Fruit fly (Drosophila melanogaster): ENCODE results near the gene MBD-R2.
A peak's percentile ranks its signal among the peaks of the same experiment; 100 is the strongest.

MBD-R2 gene

dm6 chr3R:12356044-12356443 is at the start of gene MBD-R2:
Gene MBD-R2, minus strand, starts transcription at chr3R:12356265.
- TF ChIP-seq Myc (optimal IDR thresholded peaks at IDR 0.05) (no peak), h (optimal IDR thresholded peaks at IDR 0.05) (no peak), insv (optimal IDR thresholded peaks at IDR 0.05) (no peak)

- TF ChIP-seq psq (optimal IDR thresholded peaks at IDR 0.05) (no peak), insv (optimal IDR thresholded peaks at IDR 0.05) (no peak), h (optimal IDR thresholded peaks at IDR 0.05) (no peak), Myc (optimal IDR thresholded peaks at IDR 0.05) (no peak)
Measured at dm6 chr3R:12405928-12406234, 49.8 kb upstream of the MBD-R2 start, which contains the start of gene Cyp9f2. Gene Cyp9f2, minus strand, starts transcription at chr3R:12406028.

- TF ChIP-seq h (optimal IDR thresholded peaks at IDR 0.05) (no peak), psq (optimal IDR thresholded peaks at IDR 0.05) (no peak)
Measured at dm6 chr3R:12405134-12405533, 49.1 kb upstream of the MBD-R2 start.

- no peak for TF ChIP-seq insv (optimal IDR thresholded peaks at IDR 0.05)
- TF ChIP-seq psq (optimal IDR thresholded peaks at IDR 0.05): no peak
Measured at dm6 chr3R:12402935-12403334, 46.9 kb upstream of the MBD-R2 start.

dm6 chr3R:12401672-12402296 is 45.7 kb upstream of the MBD-R2 start, which contains the start of gene DNAlig3:
Gene DNAlig3, minus strand, starts transcription at chr3R:12401839.
- TF ChIP-seq Sin3A (optimal IDR thresholded peaks at IDR 0.05) (no peak), psq (optimal IDR thresholded peaks at IDR 0.05) (no peak), ttk (optimal IDR thresholded peaks at IDR 0.05) (no peak), insv (optimal IDR thresholded peaks at IDR 0.05) (peak; percentile 84)

- TF ChIP-seq ttk (optimal IDR thresholded peaks at IDR 0.05) (no peak), psq (optimal IDR thresholded peaks at IDR 0.05) (no peak), h (optimal IDR thresholded peaks at IDR 0.05) (no peak), insv (optimal IDR thresholded peaks at IDR 0.05) (no peak), Myc (optimal IDR thresholded peaks at IDR 0.05) (no peak)
Measured at dm6 chr3R:12398620-12399247, 42.7 kb upstream of the MBD-R2 start, which contains the start of gene Cyp9f3. Gene Cyp9f3, minus strand, starts transcription at chr3R:12398929.

- no peak for TF ChIP-seq h (optimal IDR thresholded peaks at IDR 0.05)
- no peak for TF ChIP-seq ttk (optimal IDR thresholded peaks at IDR 0.05)
- TF ChIP-seq psq (optimal IDR thresholded peaks at IDR 0.05): no peak
- no peak for TF ChIP-seq Myc (optimal IDR thresholded peaks at IDR 0.05)
- no peak for TF ChIP-seq Sin3A (optimal IDR thresholded peaks at IDR 0.05)
- no peak for TF ChIP-seq insv (optimal IDR thresholded peaks at IDR 0.05)
Measured at dm6 chr3R:12398054-12398453, 42.0 kb upstream of the MBD-R2 start.

- TF ChIP-seq psq (optimal IDR thresholded peaks at IDR 0.05) (no peak), Myc (optimal IDR thresholded peaks at IDR 0.05) (no peak)
Measured at dm6 chr3R:12395880-12396279, 39.8 kb upstream of the MBD-R2 start, which contains the start of the genes CG10096 and CG10097. Gene CG10096, minus strand, starts transcription at chr3R:12395980. Gene CG10097, minus strand, starts transcription at chr3R:12395980.

dm6 chr3R:12386965-12387364 is 30.9 kb upstream of the MBD-R2 start, which contains the start of gene CG33098:
Gene CG33098, plus strand, starts transcription at chr3R:12387188.
- TF ChIP-seq Myc (optimal IDR thresholded peaks at IDR 0.05): no peak
- TF ChIP-seq h (optimal IDR thresholded peaks at IDR 0.05): no peak
- no peak for TF ChIP-seq psq (optimal IDR thresholded peaks at IDR 0.05)
- TF ChIP-seq ttk (optimal IDR thresholded peaks at IDR 0.05): no peak
- TF ChIP-seq insv (optimal IDR thresholded peaks at IDR 0.05): no peak
- no peak for TF ChIP-seq Sin3A (optimal IDR thresholded peaks at IDR 0.05)

dm6 chr3R:12385949-12386348 is 29.9 kb upstream of the MBD-R2 start, which contains the start of gene Sol1:
Gene Sol1, plus strand, starts transcription at chr3R:12386249.
- TF ChIP-seq psq (optimal IDR thresholded peaks at IDR 0.05) (no peak), insv (optimal IDR thresholded peaks at IDR 0.05) (no peak), ttk (optimal IDR thresholded peaks at IDR 0.05) (no peak), h (optimal IDR thresholded peaks at IDR 0.05) (no peak), Myc (optimal IDR thresholded peaks at IDR 0.05) (no peak), Sin3A (optimal IDR thresholded peaks at IDR 0.05) (no peak)

dm6 chr3R:12384274-12384673 is 28.2 kb upstream of the MBD-R2 start:
- TF ChIP-seq Sin3A (optimal IDR thresholded peaks at IDR 0.05): no peak
- no peak for TF ChIP-seq Myc (optimal IDR thresholded peaks at IDR 0.05)
- no peak for TF ChIP-seq psq (optimal IDR thresholded peaks at IDR 0.05)
- no peak for TF ChIP-seq ttk (optimal IDR thresholded peaks at IDR 0.05)
- no peak for TF ChIP-seq h (optimal IDR thresholded peaks at IDR 0.05)
- TF ChIP-seq insv (optimal IDR thresholded peaks at IDR 0.05): no peak

- TF ChIP-seq insv (optimal IDR thresholded peaks at IDR 0.05): no peak
- TF ChIP-seq h (optimal IDR thresholded peaks at IDR 0.05): no peak
- TF ChIP-seq psq (optimal IDR thresholded peaks at IDR 0.05): no peak
- TF ChIP-seq ttk (optimal IDR thresholded peaks at IDR 0.05): no peak
- no peak for TF ChIP-seq Sin3A (optimal IDR thresholded peaks at IDR 0.05)
- no peak for TF ChIP-seq Myc (optimal IDR thresholded peaks at IDR 0.05)
Measured at dm6 chr3R:12383784-12384183, 27.7 kb upstream of the MBD-R2 start.

- no peak for TF ChIP-seq psq (optimal IDR thresholded peaks at IDR 0.05)
- no peak for TF ChIP-seq Sin3A (optimal IDR thresholded peaks at IDR 0.05)
- TF ChIP-seq ttk (optimal IDR thresholded peaks at IDR 0.05): no peak
- no peak for TF ChIP-seq h (optimal IDR thresholded peaks at IDR 0.05)
- TF ChIP-seq Myc (optimal IDR thresholded peaks at IDR 0.05): no peak
- no peak for TF ChIP-seq insv (optimal IDR thresholded peaks at IDR 0.05)
Measured at dm6 chr3R:12383036-12383435, 27.0 kb upstream of the MBD-R2 start, which contains the start of gene GstD11. Gene GstD11, plus strand, starts transcription at chr3R:12383336.
